Worm (Caenorhabditis elegans): Measurements from ENCODE around the gene F42G2.7.
A peak's percentile ranks its signal among the peaks of the same experiment; 100 is the strongest.

DNA sequence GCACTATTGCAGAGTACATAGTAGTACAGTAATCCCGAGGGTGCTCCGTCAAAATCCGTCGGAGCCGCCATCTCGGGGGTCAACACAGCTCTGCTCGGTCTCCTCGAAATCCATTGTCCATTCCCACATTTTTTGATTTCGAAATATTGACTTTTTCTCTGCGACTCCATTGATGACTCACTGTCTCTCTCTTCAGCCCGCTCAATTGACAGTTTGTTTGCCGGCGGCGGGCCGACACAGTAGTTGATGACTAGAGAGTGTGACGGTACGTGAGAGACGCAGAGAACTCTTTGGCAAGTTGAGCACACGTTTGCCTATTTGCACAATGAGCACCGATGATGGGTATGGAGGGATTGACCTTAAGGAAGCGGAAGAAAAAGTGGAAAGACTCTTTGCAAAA lies 36.9 kb downstream of the F42G2.7 start:
- TF ChIP-seq Y53G8AR.9 (GFP tag; conservative IDR thresholded peaks at IDR 0.05) (no peak), K12H6.12 (tag; optimal IDR thresholded peaks at IDR 0.05) (no peak), snpc-4 (GFP tag; optimal IDR thresholded peaks at IDR 0.05) (no peak), snpc-4 (tag; optimal IDR thresholded peaks at IDR 0.05) (peak in 1 of 4 experiments; percentile 46), T26A5.8 (tag; optimal IDR thresholded peaks at IDR 0.05) (no peak), nhr-179 (tag; optimal IDR thresholded peaks at IDR 0.05) (no peak), madf-8 (GFP tag; conservative IDR thresholded peaks at IDR 0.05) (no peak), aptf-2 (GFP tag; conservative IDR thresholded peaks at IDR 0.05) (no peak), D2030.7 (GFP tag; IDR thresholded peaks at IDR 0.05) (no peak), pha-4 (tag; optimal IDR thresholded peaks at IDR 0.05) (no peak), athp-1 (tag; optimal IDR thresholded peaks at IDR 0.05) (no peak), mxl-1 (tag; optimal IDR thresholded peaks at IDR 0.05) (no peak), ceh-58 (GFP tag; IDR thresholded peaks at IDR 0.05) (no peak)

All from whole organism, young adult.